Worm (Caenorhabditis elegans) whole organism, L3 larva: ENCODE measurements around the gene rev-3.

Experiments used
- elt-3 ChIP-seq, 3 experiments: fragments of 150-350 bp in 1 of 3; sonication (generic microtip) in 2 of 3; optimal IDR thresholded peaks; 2 replicates in 2 of 3; 4 replicates in 1 of 3; lab custom pipeline; 2014 to 2017; ENCODE audit warnings: missing biosample characterization in 3 of 3, missing genetic modification characterization in 3 of 3
- zag-1 ChIP-seq: fragments of 150-350 bp; optimal IDR thresholded peaks from 2 replicates; lab custom pipeline; 2014; ENCODE audit warnings: missing biosample characterization, missing genetic modification characterization

- TF ChIP-seq zag-1 (tag; lab: Kevin White, UChicago) (no peak), elt-3 (tag; optimal IDR thresholded peaks at IDR 0.05; lab: Kevin White, UChicago) (no peak)
Measured at ce11 chrIII:5810012-5810411, 19.6 kb upstream of the rev-3 start.
